Worm (Caenorhabditis elegans) whole organism, late embryonic: ENCODE results near the gene elb-1.

Experiments used
- C08G9.2 ChIP-seq: sonication (generic microtip); optimal IDR thresholded peaks from 2 replicates; lab custom pipeline; 2016; ENCODE audit warnings: mild to moderate bottlenecking, missing genetic modification characterization, moderate library complexity, missing compliant biosample characterization
- F13H6.1 ChIP-seq: sonication (generic microtip); optimal IDR thresholded peaks from 2 replicates; lab custom pipeline; 2016; ENCODE audit warnings: missing genetic modification characterization, missing compliant biosample characterization
- K02D7.2 ChIP-seq: sonication (generic microtip); optimal IDR thresholded peaks from 2 replicates; lab custom pipeline; 2017; ENCODE audit warnings: mild to moderate bottlenecking, missing genetic modification characterization, missing compliant biosample characterization
- K09A11.1 ChIP-seq: sonication (generic microtip); optimal IDR thresholded peaks from 2 replicates; lab custom pipeline; 2017; ENCODE audit warnings: antibody characterized with exemption, mild to moderate bottlenecking, missing genetic modification characterization, missing compliant biosample characterization; ENCODE audit not compliant: insufficient read depth
- ceh-14 ChIP-seq: sonication (generic microtip); optimal IDR thresholded peaks from 2 replicates; lab custom pipeline; 2016; ENCODE audit warnings: missing genotype, missing genetic modification characterization, missing compliant biosample characterization
- ceh-24 ChIP-seq: sonication (generic microtip); optimal IDR thresholded peaks from 2 replicates; lab custom pipeline; 2016; ENCODE audit warnings: mild to moderate bottlenecking, missing genetic modification characterization, missing compliant biosample characterization
- ceh-30 ChIP-seq: fragments of 150-350 bp; optimal IDR thresholded peaks from 2 replicates; lab custom pipeline; 2014; ENCODE audit warnings: missing biosample characterization, missing genetic modification characterization
- ceh-31 ChIP-seq: sonication (generic microtip); optimal IDR thresholded peaks from 2 replicates; lab custom pipeline; 2016; ENCODE audit warnings: missing genetic modification characterization, missing compliant biosample characterization
- ceh-48 ChIP-seq: sonication (generic microtip); optimal IDR thresholded peaks from 2 replicates; lab custom pipeline; 2016; ENCODE audit warnings: missing genetic modification characterization, inconsistent platforms, missing compliant biosample characterization
- ceh-6 ChIP-seq: fragments of 200-800 bp; sonication (Bioruptor generic); optimal IDR thresholded peaks from 2 replicates; lab custom pipeline; 2018; ENCODE audit warnings: mild to moderate bottlenecking, missing genetic modification characterization, missing compliant biosample characterization
- dve-1 ChIP-seq: sonication (generic microtip); optimal IDR thresholded peaks from 2 replicates; lab custom pipeline; 2017; ENCODE audit warnings: antibody characterized with exemption, mild to moderate bottlenecking, missing genetic modification characterization, missing compliant biosample characterization
- elt-2 ChIP-seq: sonication (generic microtip); optimal IDR thresholded peaks from 2 replicates; lab custom pipeline; 2016; ENCODE audit warnings: missing genetic modification reagents, missing genetic modification characterization, missing compliant biosample characterization
- ets-4 ChIP-seq: sonication (generic microtip); optimal IDR thresholded peaks from 2 replicates; lab custom pipeline; 2016; ENCODE audit warnings: missing genetic modification characterization, missing compliant biosample characterization
- fax-1 ChIP-seq: sonication (generic microtip); optimal IDR thresholded peaks from 2 replicates; lab custom pipeline; 2016; ENCODE audit warnings: missing genotype, missing genetic modification characterization, missing compliant biosample characterization
- fkh-6 ChIP-seq: sonication (generic microtip); optimal IDR thresholded peaks from 2 replicates; lab custom pipeline; 2016; ENCODE audit warnings: missing genetic modification characterization, missing compliant biosample characterization
- gmeb-2 ChIP-seq: sonication (generic microtip); optimal IDR thresholded peaks from 2 replicates; lab custom pipeline; 2016; ENCODE audit warnings: missing genetic modification characterization, inconsistent platforms, missing compliant biosample characterization
- hlh-13 ChIP-seq: fragments of 200-800 bp; sonication (Bioruptor generic); optimal IDR thresholded peaks from 2 replicates; lab custom pipeline; 2018; ENCODE audit warnings: mild to moderate bottlenecking, missing genetic modification characterization, missing compliant biosample characterization
- hlh-15 ChIP-seq: sonication (generic microtip); optimal IDR thresholded peaks from 2 replicates; lab custom pipeline; 2016; ENCODE audit warnings: missing genetic modification characterization, missing compliant biosample characterization
- hlh-30 ChIP-seq: sonication (generic microtip); optimal IDR thresholded peaks from 2 replicates; lab custom pipeline; 2017; ENCODE audit warnings: antibody characterized with exemption, missing genetic modification characterization, missing compliant biosample characterization; ENCODE audit not compliant: insufficient read depth
- hlh-8 ChIP-seq: sonication (generic microtip); optimal IDR thresholded peaks from 2 replicates; lab custom pipeline; 2016; ENCODE audit warnings: missing genotype, missing genetic modification characterization, missing compliant biosample characterization
- lim-6 ChIP-seq: sonication (generic microtip); optimal IDR thresholded peaks from 2 replicates; lab custom pipeline; 2016; ENCODE audit warnings: missing genetic modification characterization, missing compliant biosample characterization
- lin-11 ChIP-seq: fragments of 200-800 bp; sonication (Bioruptor generic); optimal IDR thresholded peaks from 2 replicates; lab custom pipeline; 2018; ENCODE audit warnings: mild to moderate bottlenecking, missing genetic modification characterization, missing compliant biosample characterization
- madf-2 ChIP-seq: sonication (generic microtip); optimal IDR thresholded peaks from 2 replicates; lab custom pipeline; 2017; ENCODE audit warnings: missing genetic modification characterization, missing compliant biosample characterization
- nfya-1 ChIP-seq: sonication (generic microtip); optimal IDR thresholded peaks from 2 replicates; lab custom pipeline; 2017; ENCODE audit warnings: missing genetic modification characterization, mild to moderate bottlenecking, missing compliant biosample characterization, antibody characterized with exemption, moderate library complexity
- nhr-11 ChIP-seq: fragments of 150-350 bp; optimal IDR thresholded peaks from 2 replicates; lab custom pipeline; 2014; ENCODE audit warnings: missing biosample characterization, missing genetic modification characterization
- nhr-232 ChIP-seq: sonication (generic microtip); optimal IDR thresholded peaks from 2 replicates; lab custom pipeline; 2016; ENCODE audit warnings: missing genetic modification characterization, missing compliant biosample characterization
- npax-4 ChIP-seq: sonication (generic microtip); optimal IDR thresholded peaks from 2 replicates; lab custom pipeline; 2016; ENCODE audit warnings: missing genetic modification characterization, missing compliant biosample characterization
- pax-1 ChIP-seq: fragments of 150-350 bp; optimal IDR thresholded peaks from 2 replicates; lab custom pipeline; 2014; ENCODE audit warnings: missing biosample characterization, missing genetic modification characterization
- pha-4 ChIP-seq: fragments of 150-350 bp; optimal IDR thresholded peaks from 2 replicates; lab custom pipeline; 2018; ENCODE audit warnings: missing biosample characterization, missing genetic modification reagents, missing genetic modification characterization
- pqm-1 ChIP-seq: sonication (generic microtip); optimal IDR thresholded peaks from 2 replicates; lab custom pipeline; 2016; ENCODE audit warnings: missing genetic modification characterization, missing compliant biosample characterization
- pros-1 ChIP-seq: fragments of 150-350 bp; optimal IDR thresholded peaks from 2 replicates; lab custom pipeline; 2014; ENCODE audit warnings: missing biosample characterization, missing genetic modification reagents, missing genetic modification characterization
- sox-2 ChIP-seq: fragments of 200-800 bp; sonication (Bioruptor generic); IDR thresholded peaks from 2 replicates; pipeline ENCODE4 v1.3.6; 2022; ENCODE audit warnings: missing genetic modification reagents, missing genetic modification characterization, missing compliant biosample characterization
- sox-4 ChIP-seq: sonication (generic microtip); optimal IDR thresholded peaks from 2 replicates; lab custom pipeline; 2017; ENCODE audit warnings: mild to moderate bottlenecking, missing genetic modification characterization, inconsistent platforms, missing compliant biosample characterization
- tbx-7 ChIP-seq: sonication (generic microtip); optimal IDR thresholded peaks from 2 replicates; lab custom pipeline; 2016; ENCODE audit warnings: missing genotype, missing genetic modification characterization, missing compliant biosample characterization
- ttx-3 ChIP-seq: sonication (generic microtip); optimal IDR thresholded peaks from 2 replicates; lab custom pipeline; 2016; ENCODE audit warnings: missing genetic modification reagents, missing genetic modification characterization, missing compliant biosample characterization
- unc-3 ChIP-seq, 2 experiments: fragments of 200-800 bp in 1 of 2; sonication (Bioruptor generic) in 1 of 2; sonication (generic microtip) in 1 of 2; conservative IDR thresholded peaks in 1 of 2; optimal IDR thresholded peaks in 1 of 2; 2 replicates each; pipeline versions ENCODE4 v1.3.6 to Lab custom; 2016 to 2022; ENCODE audit warnings: missing compliant biosample characterization in 2 of 2, missing genetic modification characterization in 2 of 2, missing genetic modification reagents in 1 of 2
- unc-42 ChIP-seq: sonication (generic microtip); optimal IDR thresholded peaks from 2 replicates; lab custom pipeline; 2016; ENCODE audit warnings: missing genotype, missing genetic modification characterization, missing compliant biosample characterization
- unc-55 ChIP-seq: sonication (generic microtip); optimal IDR thresholded peaks from 2 replicates; lab custom pipeline; 2017; ENCODE audit warnings: missing biosample characterization, missing genetic modification reagents, missing genetic modification characterization
- ztf-16 ChIP-seq: sonication (generic microtip); optimal IDR thresholded peaks from 2 replicates; lab custom pipeline; 2017; ENCODE audit warnings: missing genetic modification characterization, missing compliant biosample characterization

Gene elb-1

ce11 chrIII:11689887-11690286, 29.4 kb downstream of the elb-1 start:
- TF ChIP-seq lim-6 = no peak

- TF ChIP-seq hlh-13 (no peak), madf-2 (tag; lab: Kevin White, UChicago) (no peak), unc-42 (no peak), lim-6 (no peak), pax-1 (tag; lab: Kevin White, UChicago) (no peak), ceh-30 (tag; lab: Kevin White, UChicago) (no peak), ceh-14 (tag; lab: Kevin White, UChicago) (no peak), C08G9.2 (tag; lab: Kevin White, UChicago) (no peak), ceh-31 (tag; lab: Kevin White, UChicago) (no peak), lin-11 (no peak), dve-1 (peak; percentile 8), elt-2 (tag; lab: Kevin White, UChicago) (peak; percentile 90), ztf-16 (no peak), ceh-48 (tag; lab: Kevin White, UChicago) (no peak), hlh-8 (tag; lab: Kevin White, UChicago) (no peak), pha-4 (tag; lab: Kevin White, UChicago) (no peak), hlh-30 (no peak), ttx-3 (no peak), pros-1 (tag; lab: Kevin White, UChicago) (no peak), K09A11.1 (tag; lab: Kevin White, UChicago) (no peak), nhr-11 (no peak), pqm-1 (tag; lab: Kevin White, UChicago) (peak; percentile 29), fkh-6 (tag; lab: Kevin White, UChicago) (no peak), hlh-15 (tag; lab: Kevin White, UChicago) (no peak), tbx-7 (tag; lab: Kevin White, UChicago) (no peak), nfya-1 (tag; lab: Kevin White, UChicago) (peak; percentile 27), K02D7.2 (tag; lab: Kevin White, UChicago) (no peak), ceh-24 (tag; lab: Kevin White, UChicago) (no peak), sox-4 (tag; lab: Kevin White, UChicago) (no peak), ets-4 (no peak), nhr-232 (no peak), unc-55 (no peak), F13H6.1 (tag; lab: Kevin White, UChicago) (no peak), sox-2 (no peak)
- TF ChIP-seq, all 69 proteins: peak for 4
Observed at ce11 chrIII:11689303-11689702, 29.9 kb downstream of the elb-1 start.

ce11 chrIII:11684770-11685169, 34.5 kb downstream of the elb-1 start:
- TF ChIP-seq F13H6.1 (tag; lab: Kevin White, UChicago) (no peak), elt-2 (tag; lab: Kevin White, UChicago) (peak; percentile 84)

DNA sequence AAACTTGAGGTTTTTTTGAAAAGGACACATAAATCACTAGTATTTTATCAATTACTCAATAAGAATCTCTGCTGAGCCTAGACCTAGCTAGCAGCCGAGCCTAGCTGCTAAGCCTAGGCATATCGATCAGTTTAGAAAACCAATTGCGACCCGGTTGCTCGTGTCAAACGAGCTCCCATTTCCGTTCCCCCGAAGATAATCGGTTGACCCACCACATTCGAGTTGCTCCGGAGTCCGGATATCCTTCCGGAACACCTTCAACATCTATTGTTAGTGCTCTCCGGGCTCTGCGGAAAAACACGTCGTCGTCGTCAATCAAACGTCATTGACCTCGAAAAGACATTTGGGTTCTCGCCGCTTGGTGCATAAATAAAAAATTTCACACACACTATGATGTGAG, 35.5 kb downstream of the elb-1 start:
- TF ChIP-seq ceh-6 (GFP tag; lab: Kevin White, UChicago) = no peak
- no peak for TF ChIP-seq gmeb-2
- TF ChIP-seq unc-55 = no peak
- no peak for TF ChIP-seq ceh-31 (tag; lab: Kevin White, UChicago)
- no peak for TF ChIP-seq elt-2 (tag; lab: Kevin White, UChicago)
- no peak for TF ChIP-seq unc-3 (GFP tag; conservative IDR thresholded peaks at IDR 0.05; lab: Robert Waterston, UW)
- TF ChIP-seq unc-3 (tag; optimal IDR thresholded peaks at IDR 0.05; lab: Kevin White, UChicago) = no peak
- no peak for TF ChIP-seq fax-1 (tag; lab: Kevin White, UChicago)
- TF ChIP-seq npax-4 (tag; lab: Kevin White, UChicago) = no peak
